Fruit fly (Drosophila melanogaster) S2 (cell line): Measurements from ENCODE around the gene CG15019.

Source experiments
- CG8478 ChIP-seq: fragments of >200 bp; optimal IDR thresholded peaks from 2 replicates; lab custom pipeline; 2018
- CTCF ChIP-seq, 2 experiments: fragments of >200 bp; optimal IDR thresholded peaks; 2 replicates each; lab custom pipeline; 2018

CG15019 gene

DNA sequence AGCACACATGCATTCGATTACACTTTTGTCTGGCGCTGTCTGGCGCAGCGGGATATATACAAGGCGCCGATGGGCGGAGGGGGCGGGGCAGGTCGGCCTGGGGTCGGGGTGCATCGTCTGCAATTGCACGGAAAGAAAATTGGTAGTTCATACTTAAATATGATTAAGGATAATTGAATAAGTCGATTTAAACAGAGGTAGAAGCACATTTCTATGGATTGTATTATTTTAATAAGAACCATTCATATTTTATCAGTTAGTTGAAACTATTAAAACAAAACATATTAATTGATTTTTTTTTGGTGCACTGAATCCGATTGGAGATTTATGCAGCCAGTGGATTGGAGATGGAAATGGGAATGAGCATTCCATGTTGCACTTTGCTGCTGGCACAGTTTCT lies 6.0 kb downstream of the CG15019 start:
- TF ChIP-seq CG8478 (lab: Kevin White, UChicago) (no peak), CTCF (optimal IDR thresholded peaks at IDR 0.05; lab: Kevin White, UChicago) (no peak)

DNA sequence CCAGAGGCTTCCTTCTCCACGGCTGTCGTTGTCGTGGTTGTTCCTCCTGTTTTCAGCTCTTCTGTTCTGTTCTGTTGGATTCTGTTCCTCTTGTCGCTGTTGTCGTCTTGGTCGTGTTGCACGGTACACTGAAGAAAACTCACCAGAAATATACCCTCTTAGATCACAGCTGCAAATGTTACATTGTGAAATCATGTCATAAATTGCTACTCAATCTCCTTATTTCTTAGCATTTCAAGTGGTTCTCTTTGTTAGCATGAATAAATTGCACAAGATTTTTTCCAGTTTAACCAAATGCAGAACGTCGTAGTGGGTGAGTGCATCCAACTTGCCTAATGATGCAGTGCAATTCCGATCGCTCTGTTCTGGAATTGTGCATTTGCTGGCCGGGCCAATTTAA lies 8.0 kb downstream of the CG15019 start:
- TF ChIP-seq CG8478 (lab: Kevin White, UChicago) (no peak), CTCF (optimal IDR thresholded peaks at IDR 0.05; lab: Kevin White, UChicago) (no peak)

DNA sequence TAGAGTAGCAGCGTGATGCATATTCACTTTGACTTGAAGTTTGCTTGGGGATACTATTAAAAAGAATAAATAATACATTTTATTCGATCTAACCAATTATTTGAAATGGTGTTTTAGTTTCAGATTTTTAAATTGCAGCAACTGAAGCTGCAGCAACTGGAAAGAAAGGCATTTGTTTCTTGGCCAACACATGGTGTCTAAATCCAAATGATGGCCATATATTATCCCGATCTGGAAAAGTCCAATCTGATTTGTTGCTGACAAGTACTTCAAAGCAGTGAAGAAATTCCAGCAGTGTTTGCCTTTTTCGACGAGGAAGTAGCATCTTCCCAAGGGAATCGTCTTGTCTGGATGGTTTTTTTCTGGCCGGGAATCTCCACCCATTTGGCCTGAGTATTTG lies 8.7 kb downstream of the CG15019 start:
- TF ChIP-seq CG8478 (lab: Kevin White, UChicago) (no peak), CTCF (optimal IDR thresholded peaks at IDR 0.05; lab: Kevin White, UChicago) (no peak)

DNA sequence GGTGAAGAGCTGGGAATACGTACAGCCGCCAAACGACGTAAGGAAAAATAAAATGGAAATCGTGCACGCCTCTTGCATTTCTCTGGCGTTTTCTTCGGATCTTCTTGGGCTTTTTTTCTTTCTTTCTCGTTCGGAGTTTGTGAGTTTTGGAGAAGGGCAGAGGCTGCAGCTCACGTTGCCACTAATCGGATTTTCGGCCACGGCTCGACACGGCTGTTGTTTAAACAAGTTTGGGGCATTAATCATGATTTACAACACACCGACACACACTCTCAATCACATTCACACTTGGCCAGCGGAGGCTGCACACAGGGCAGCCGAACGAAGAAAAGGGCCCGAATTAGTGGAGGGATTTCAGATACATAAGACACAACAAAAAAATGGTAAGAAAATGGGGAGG lies 9.5 kb downstream of the CG15019 start:
- TF ChIP-seq CG8478 (lab: Kevin White, UChicago) (no peak), CTCF (optimal IDR thresholded peaks at IDR 0.05; lab: Kevin White, UChicago) (no peak)

DNA sequence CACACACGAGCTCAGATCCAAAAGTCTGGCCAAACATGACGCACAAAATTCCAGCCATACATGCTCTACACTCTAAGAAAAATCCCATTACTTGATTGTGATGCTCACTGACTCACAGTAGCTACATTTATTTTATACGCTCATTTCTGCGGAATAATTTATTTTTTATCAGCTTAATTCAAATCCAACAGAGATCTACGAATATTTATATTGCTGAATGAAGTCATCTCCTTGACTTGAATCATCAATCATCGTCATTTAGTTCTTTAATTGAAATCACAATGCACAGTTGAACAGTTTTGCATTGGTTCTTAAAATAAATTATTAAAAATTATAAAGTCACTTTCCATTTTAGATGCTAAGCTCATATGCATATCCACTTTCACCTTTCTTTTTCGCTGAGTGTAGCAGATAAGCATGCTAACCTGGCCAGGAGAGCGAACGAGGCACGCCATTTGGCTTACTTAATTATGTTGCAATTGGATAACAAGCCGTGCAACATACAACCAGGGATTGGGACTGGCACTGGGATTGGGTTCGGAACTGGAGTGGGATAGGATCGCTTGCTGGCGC lies 10.3 kb downstream of the CG15019 start:
- TF ChIP-seq CG8478 (lab: Kevin White, UChicago) (no peak), CTCF (optimal IDR thresholded peaks at IDR 0.05; lab: Kevin White, UChicago) (no peak)

DNA sequence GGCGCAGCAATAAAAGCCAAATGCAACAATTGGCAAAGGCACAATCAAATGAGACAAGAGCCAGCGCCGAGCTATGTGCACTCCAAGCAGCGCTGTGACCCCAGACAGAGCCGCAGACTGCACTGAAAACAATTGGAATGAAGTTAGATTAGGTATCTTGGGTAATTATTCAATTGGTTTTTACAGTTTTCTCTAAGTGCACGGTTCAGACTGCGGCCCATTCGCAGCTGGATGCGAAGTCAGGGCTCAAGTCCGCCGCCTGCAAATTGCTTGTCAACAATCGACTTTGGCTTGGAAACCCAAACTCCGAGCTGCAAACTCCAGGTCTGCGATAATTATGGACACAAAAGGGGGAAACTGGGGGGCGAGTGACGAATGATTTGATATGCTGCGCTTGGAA lies 12.2 kb downstream of the CG15019 start:
- TF ChIP-seq CG8478 (lab: Kevin White, UChicago): no peak
- no peak for TF ChIP-seq CTCF (optimal IDR thresholded peaks at IDR 0.05; lab: Kevin White, UChicago)

DNA sequence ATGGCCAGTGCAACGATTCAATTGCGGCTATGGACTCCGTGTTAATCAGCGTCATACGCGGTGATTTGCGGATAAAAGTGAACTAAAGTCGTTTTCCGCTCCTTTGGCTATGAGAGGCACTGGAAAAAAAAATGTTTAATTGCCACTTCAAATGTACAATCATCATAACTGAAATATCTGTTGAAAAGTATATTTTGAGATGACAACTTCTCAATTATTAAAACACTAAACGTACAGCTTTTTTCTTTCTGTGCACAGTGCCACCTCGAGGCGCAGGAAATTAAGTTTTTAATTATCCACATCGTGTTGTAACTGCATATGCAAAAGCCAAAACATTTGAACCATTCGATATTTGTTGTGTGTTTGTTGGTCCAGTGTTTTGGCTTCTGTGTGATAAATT lies 13.0 kb downstream of the CG15019 start:
- TF ChIP-seq CG8478 (lab: Kevin White, UChicago): no peak
- TF ChIP-seq CTCF (optimal IDR thresholded peaks at IDR 0.05; lab: Kevin White, UChicago): no peak

DNA sequence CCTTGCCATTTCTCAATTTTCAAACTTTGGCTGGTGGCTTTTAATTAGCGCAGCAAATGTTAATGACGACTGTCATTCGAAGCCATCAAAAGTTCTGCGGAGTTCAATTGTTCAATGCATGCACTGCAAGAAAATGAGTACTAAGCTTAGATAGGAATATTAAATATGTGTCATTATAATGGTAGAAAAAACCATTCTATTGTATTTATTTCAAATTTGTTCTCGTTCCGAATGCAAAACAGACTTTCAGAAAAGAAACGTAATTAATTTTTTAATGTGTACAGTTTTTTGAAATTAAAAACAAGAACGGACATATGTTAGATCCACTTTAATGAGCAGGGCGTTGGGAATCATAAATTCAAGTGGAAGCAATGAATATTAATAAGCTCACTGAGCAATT lies 16.8 kb downstream of the CG15019 start:
- TF ChIP-seq CG8478 (lab: Kevin White, UChicago) (no peak), CTCF (optimal IDR thresholded peaks at IDR 0.05; lab: Kevin White, UChicago) (no peak)

DNA sequence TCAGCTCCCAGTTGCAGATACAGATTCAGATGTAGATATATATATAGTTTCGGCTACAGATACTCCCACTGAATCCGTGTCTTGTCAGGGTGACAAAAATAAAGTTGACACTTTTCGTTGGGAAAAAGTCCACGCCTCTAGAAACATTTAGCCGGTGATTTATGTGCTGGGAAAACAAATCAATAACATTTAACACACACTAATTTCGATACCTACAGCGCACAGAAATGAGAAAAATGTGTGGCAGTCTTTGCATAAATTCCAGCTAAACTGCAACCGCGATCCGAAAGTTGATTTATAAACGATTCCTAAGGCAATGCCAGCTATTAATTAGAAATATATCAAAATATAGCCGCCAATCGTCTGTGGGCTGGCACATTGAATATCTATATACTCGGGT lies 17.6 kb downstream of the CG15019 start:
- TF ChIP-seq CG8478 (lab: Kevin White, UChicago): no peak

DNA sequence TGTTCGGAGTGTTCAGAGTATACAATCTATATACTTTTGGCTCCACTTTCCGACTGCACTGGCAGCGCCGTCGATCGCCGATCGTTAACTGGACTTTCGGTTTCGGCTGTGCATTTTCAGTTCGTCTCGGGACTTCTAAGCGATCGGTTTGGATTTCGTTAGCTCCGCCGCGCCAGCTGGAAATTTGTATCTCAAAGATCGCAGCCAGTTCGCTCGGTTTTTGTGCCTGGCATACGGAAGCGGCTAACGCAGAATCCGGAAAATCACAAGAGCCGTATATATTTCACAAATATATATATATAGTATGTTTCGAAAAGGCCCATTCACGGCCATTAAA lies 21.6 kb downstream of the CG15019 start, which contains the start of gene slow:
TSS of gene slow (plus strand) at position 117 of the 337 bp plus-strand sequence.
- no peak for TF ChIP-seq CTCF (optimal IDR thresholded peaks at IDR 0.05; lab: Kevin White, UChicago)
- TF ChIP-seq CG8478 (lab: Kevin White, UChicago): no peak

DNA sequence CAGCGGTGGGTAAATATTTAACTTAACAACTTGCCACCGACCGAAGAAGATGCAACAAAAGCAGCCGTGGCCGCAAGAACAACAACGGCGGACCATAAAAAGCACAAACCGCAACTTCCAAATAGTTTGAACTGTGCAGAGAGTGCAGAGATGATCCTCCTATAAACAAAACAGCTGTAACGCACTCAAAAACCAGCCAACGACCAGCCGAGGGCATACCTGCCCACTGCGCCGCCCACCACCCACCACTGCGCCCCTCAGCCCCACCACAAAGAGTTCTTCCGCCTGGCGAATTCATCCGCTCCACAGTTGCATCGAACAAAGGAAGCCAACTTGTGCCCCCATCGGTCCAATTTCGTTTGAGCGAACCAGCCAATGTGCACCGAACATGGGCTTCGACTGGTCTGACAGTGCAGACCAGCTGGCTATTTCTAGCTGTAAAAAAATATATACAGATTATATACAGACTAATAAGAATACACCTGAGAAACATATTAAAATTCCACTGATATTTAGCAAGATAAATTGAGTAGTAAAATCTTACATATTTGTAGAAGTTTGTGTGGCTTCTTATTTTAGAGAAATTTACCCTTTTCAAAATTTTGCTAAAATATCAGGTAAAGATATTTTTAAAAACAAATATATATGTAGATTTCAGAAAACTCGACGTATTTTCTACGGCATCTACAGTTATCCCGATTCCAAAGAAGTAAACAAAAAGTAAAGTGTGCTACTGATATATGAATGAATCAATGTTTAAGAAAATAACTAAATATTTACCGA lies 22.1 kb downstream of the CG15019 start:
- no peak for TF ChIP-seq CTCF (optimal IDR thresholded peaks at IDR 0.05; lab: Kevin White, UChicago)
- no peak for TF ChIP-seq CG8478 (lab: Kevin White, UChicago)

DNA sequence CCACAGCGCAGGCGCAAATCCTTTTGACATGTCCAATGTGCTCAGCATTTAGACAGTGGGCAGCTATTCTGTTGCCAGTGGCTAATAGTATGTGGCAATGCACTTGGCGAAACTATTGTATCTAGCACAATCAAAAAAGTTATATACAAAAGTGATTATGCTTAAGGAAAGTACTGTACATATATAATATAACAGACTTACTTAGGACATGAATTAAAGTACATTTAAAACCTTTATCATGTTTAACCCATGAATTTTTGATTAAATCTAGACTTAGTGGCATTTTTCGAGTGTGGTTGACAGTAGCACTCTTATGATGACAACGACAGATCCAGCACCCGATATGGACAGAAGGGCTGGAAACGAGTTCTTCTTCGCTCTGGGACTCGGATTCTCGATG lies 22.8 kb downstream of the CG15019 start:
- no peak for TF ChIP-seq CTCF (optimal IDR thresholded peaks at IDR 0.05; lab: Kevin White, UChicago)
- no peak for TF ChIP-seq CG8478 (lab: Kevin White, UChicago)

DNA sequence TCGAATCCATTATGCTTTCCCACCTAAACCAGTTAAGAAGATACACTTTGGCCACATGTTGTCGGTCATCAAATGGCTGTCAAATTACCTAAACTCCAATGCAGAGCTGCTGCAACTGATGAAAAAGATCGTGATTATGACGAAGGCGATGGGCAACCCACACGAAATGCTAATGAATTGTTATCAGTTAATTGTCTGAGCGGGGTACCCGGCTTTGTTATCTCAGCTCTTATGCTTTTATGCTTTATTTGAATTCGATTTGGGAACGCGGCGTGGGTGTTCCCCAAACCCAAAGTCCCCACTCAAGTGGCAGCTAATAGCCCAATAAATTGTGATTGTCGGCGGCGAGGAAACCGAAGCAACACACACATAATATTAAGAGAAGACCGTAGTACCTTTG lies 23.3 kb downstream of the CG15019 start:
- no peak for TF ChIP-seq CTCF (optimal IDR thresholded peaks at IDR 0.05; lab: Kevin White, UChicago)
- no peak for TF ChIP-seq CG8478 (lab: Kevin White, UChicago)

DNA sequence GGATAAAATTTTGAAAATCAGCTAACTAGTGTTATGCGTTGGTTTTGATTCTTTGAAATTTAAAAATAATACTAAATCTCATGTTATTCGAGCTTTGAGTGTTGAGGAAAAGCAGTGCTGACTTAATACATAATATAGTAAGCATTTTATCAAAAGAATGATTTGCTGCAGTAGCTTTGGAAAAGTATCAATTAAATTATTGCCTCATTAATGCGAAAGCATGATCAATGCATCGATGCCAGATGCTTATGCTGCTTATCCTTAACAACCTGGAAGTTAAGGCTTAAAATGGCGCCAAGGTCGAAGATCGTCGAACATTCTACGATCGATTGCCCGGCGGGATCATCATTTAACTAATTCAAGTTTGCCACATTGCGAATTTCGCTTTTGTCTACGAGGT lies 24.3 kb downstream of the CG15019 start, which contains the start of gene CG32240:
TSS of gene CG32240 (minus strand) at position 101 of the 400 bp plus-strand sequence.
- TF ChIP-seq CTCF (optimal IDR thresholded peaks at IDR 0.05; lab: Kevin White, UChicago) (no peak), CG8478 (lab: Kevin White, UChicago) (no peak)

DNA sequence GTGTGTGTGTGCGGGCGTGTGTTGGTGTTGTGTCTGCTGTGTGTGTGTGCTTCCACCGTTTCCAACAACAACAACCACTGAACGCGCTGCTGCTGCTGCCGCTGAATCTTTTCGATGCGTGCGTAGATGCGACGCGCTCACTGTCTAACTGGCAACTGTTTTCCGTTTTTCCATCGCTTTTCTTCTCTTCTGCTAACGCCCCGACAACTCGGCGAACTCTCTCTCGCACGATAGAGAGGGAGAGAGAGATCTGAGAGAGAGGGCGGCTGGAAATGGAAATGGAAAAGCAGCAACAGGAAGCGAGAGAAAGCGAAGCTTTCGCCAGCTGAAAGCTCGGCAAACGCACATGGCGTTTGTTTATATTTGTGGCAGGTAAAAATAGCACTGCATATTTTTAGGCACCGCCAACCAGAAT lies 25.6 kb downstream of the CG15019 start, which contains the start of gene DopEcR:
TSS of gene DopEcR (minus strand) at position 157 of the 415 bp plus-strand sequence.
- TF ChIP-seq CG8478 (lab: Kevin White, UChicago) (no peak), CTCF (optimal IDR thresholded peaks at IDR 0.05; lab: Kevin White, UChicago) (no peak)

DNA sequence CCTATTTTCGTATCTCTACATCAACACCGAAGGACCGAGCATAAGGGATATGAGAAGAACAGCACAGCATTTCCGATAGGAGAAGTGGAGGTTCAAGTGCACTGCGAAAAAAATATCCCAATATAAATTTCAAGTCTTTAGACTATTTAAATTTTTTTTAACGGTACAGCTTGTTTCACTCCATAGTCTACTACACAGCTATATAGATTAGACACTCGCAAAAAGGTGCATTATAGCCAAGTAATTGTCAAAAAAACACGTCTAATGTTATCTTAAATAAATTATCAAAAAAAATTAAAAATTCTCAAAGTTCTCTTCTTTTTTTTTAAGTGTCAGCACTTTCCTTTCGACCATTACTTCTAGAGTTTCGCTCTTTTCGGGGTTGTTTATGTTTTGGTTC lies 27.0 kb downstream of the CG15019 start:
- TF ChIP-seq CG8478 (lab: Kevin White, UChicago): no peak
- TF ChIP-seq CTCF (optimal IDR thresholded peaks at IDR 0.05; lab: Kevin White, UChicago): no peak
